Fruit fly (Drosophila melanogaster) whole organism, adult: ENCODE data around the gene p23.

Experiments used
- CG11617 ChIP-seq: fragments of 200-800 bp; sonication (Bioruptor generic); optimal IDR thresholded peaks from 2 replicates; lab custom pipeline; 2017; ENCODE audit warnings: mild to moderate bottlenecking, missing biosample characterization, missing genetic modification reagents, missing genetic modification characterization
- CG7045 ChIP-seq: fragments of 200-800 bp; sonication (Bioruptor generic); optimal IDR thresholded peaks from 2 replicates; lab custom pipeline; 2017; ENCODE audit warnings: missing biosample characterization, mild to moderate bottlenecking, missing genetic modification characterization
- CG7101 ChIP-seq: fragments of 200-800 bp; sonication (Bioruptor generic); optimal IDR thresholded peaks from 2 replicates; lab custom pipeline; 2018; ENCODE audit warnings: missing biosample characterization, mild to moderate bottlenecking, missing genetic modification characterization, moderate library complexity
- bab1 ChIP-seq: fragments of 200-800 bp; sonication (Bioruptor generic); optimal IDR thresholded peaks from 3 replicates; lab custom pipeline; 2019; ENCODE audit warnings: missing biosample characterization, mild to moderate bottlenecking, missing genetic modification characterization, moderate library complexity
- ovo ChIP-seq: fragments of 200-800 bp; sonication (Bioruptor generic); optimal IDR thresholded peaks from 2 replicates; lab custom pipeline; 2016; ENCODE audit warnings: missing biosample characterization, missing genetic modification characterization

DNA sequence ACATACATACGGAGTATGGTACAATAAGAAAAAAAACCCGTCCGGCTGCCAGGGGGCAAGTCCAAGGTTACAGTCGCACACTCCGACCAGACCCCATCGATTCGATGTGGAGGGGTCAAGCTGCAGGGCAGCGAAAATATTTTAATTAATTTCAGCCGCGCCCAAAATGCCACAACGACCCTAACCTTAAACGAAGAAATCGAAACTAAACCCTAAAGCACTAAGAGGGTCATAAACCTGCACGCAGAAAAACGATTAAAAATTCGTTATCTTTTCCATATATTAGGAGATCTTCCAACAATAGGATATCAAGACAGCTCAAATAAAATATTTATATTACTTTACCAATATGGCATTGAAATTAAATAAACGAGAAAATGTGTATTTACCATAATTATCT is 24.2 kb downstream of the p23 start:
- TF ChIP-seq CG11617 (GFP tag; lab: Kevin White, UChicago) (no peak), CG7045 (no peak), bab1 (no peak), ovo (GFP tag; lab: Kevin White, UChicago) (no peak), CG7101 (tag; lab: Kevin White, UChicago) (no peak)
